Worm (Caenorhabditis elegans) whole organism, young adult: ENCODE data around the gene emb-9.

Experiments used
- B0019.2 ChIP-seq: fragments of 200-800 bp; sonication (Bioruptor generic); conservative IDR thresholded peaks from 2 replicates; pipeline ENCODE4 v1.3.6; 2022; ENCODE audit warnings: missing genetic modification reagents, missing genetic modification characterization, missing compliant biosample characterization
- B0035.1 ChIP-seq: sonication (generic microtip); optimal IDR thresholded peaks from 2 replicates; lab custom pipeline; 2016; ENCODE audit warnings: missing genetic modification characterization, mild to moderate bottlenecking, missing compliant biosample characterization, missing genotype, missing genetic modification reagents
- B0336.3 ChIP-seq: fragments of 200-800 bp; sonication (Bioruptor generic); IDR thresholded peaks from 2 replicates; pipeline ENCODE4 v1.3.6; 2022; ENCODE audit warnings: missing genetic modification characterization, missing compliant biosample characterization
- C06A6.2 ChIP-seq: fragments of 200-800 bp; sonication (Bioruptor generic); conservative IDR thresholded peaks from 2 replicates; pipeline ENCODE4 v1.3.6; 2022; ENCODE audit warnings: missing genetic modification characterization, missing compliant biosample characterization
- C17E4.6 ChIP-seq: fragments of 200-800 bp; sonication (Bioruptor generic); IDR thresholded peaks from 2 replicates; pipeline ENCODE4 v1.3.6; 2022; ENCODE audit warnings: missing genetic modification reagents, missing genetic modification characterization, missing compliant biosample characterization
- D2030.7 ChIP-seq: fragments of 200-800 bp; sonication (Bioruptor generic); IDR thresholded peaks from 2 replicates; pipeline ENCODE4 v1.3.6; 2022; ENCODE audit warnings: missing genetic modification reagents, missing genetic modification characterization, missing compliant biosample characterization
- F22D6.2 ChIP-seq: sonication (generic microtip); optimal IDR thresholded peaks from 2 replicates; lab custom pipeline; 2016; ENCODE audit warnings: mild to moderate bottlenecking, missing genetic modification characterization, missing compliant biosample characterization
- F33H1.4 ChIP-seq: fragments of 200-800 bp; sonication (Bioruptor generic); IDR thresholded peaks from 2 replicates; pipeline ENCODE4 v1.3.6; 2022; ENCODE audit warnings: missing genetic modification reagents, missing genetic modification characterization, missing compliant biosample characterization
- F37B4.10 ChIP-seq: fragments of 200-800 bp; sonication (Bioruptor generic); IDR thresholded peaks from 2 replicates; pipeline ENCODE4 v1.3.6; 2022; ENCODE audit warnings: missing genetic modification characterization, missing compliant biosample characterization
- F39B2.1 ChIP-seq: fragments of 200-800 bp; sonication (Bioruptor generic); IDR thresholded peaks from 2 replicates; pipeline ENCODE4 v1.3.6; 2022; ENCODE audit warnings: missing genetic modification reagents, missing genetic modification characterization, missing compliant biosample characterization
- K11D2.4 ChIP-seq: fragments of 200-800 bp; sonication (Bioruptor generic); IDR thresholded peaks from 2 replicates; pipeline ENCODE4 v1.3.6; 2022; ENCODE audit warnings: missing genetic modification reagents, missing genetic modification characterization, missing compliant biosample characterization
- Y53G8AR.9 ChIP-seq: fragments of 200-800 bp; sonication (Bioruptor generic); conservative IDR thresholded peaks from 2 replicates; pipeline ENCODE4 v1.3.6; 2022; ENCODE audit warnings: missing genetic modification reagents, missing genetic modification characterization, missing compliant biosample characterization
- Y56A3A.18 ChIP-seq: fragments of 200-800 bp; sonication (Bioruptor generic); IDR thresholded peaks from 2 replicates; pipeline ENCODE4 v1.3.6; 2022; ENCODE audit warnings: missing genetic modification reagents, missing genetic modification characterization, missing compliant biosample characterization
- aptf-3 ChIP-seq: fragments of 200-800 bp; sonication (Bioruptor generic); IDR thresholded peaks from 2 replicates; pipeline ENCODE4 v1.3.6; 2022; ENCODE audit warnings: missing genetic modification characterization, missing compliant biosample characterization
- attf-6 ChIP-seq: fragments of 200-800 bp; sonication (Bioruptor generic); IDR thresholded peaks from 2 replicates; pipeline ENCODE4 v1.3.6; 2022; ENCODE audit warnings: missing genetic modification reagents, missing genetic modification characterization, missing compliant biosample characterization
- cebp-2 ChIP-seq: fragments of 200-800 bp; sonication (Bioruptor generic); IDR thresholded peaks from 2 replicates; pipeline ENCODE4 v1.3.6; 2022; ENCODE audit warnings: missing genetic modification characterization, missing compliant biosample characterization
- ceh-27 ChIP-seq: fragments of 200-800 bp; sonication (Bioruptor generic); optimal IDR thresholded peaks from 2 replicates; lab custom pipeline; 2018; ENCODE audit warnings: mild to moderate bottlenecking, missing genetic modification characterization, moderate library complexity, missing compliant biosample characterization
- ceh-58 ChIP-seq: fragments of 200-800 bp; sonication (Bioruptor generic); IDR thresholded peaks from 2 replicates; pipeline ENCODE4 v1.3.6; 2022; ENCODE audit warnings: missing genetic modification characterization, missing compliant biosample characterization
- chd-7 ChIP-seq: sonication (generic microtip); optimal IDR thresholded peaks from 2 replicates; lab custom pipeline; 2016; ENCODE audit warnings: mild to moderate bottlenecking, missing genetic modification characterization, moderate library complexity, missing compliant biosample characterization
- dox-1 ChIP-seq: fragments of 200-800 bp; sonication (Bioruptor generic); IDR thresholded peaks from 2 replicates; pipeline ENCODE4 v1.3.6; 2022; ENCODE audit warnings: missing genetic modification reagents, missing genetic modification characterization, missing compliant biosample characterization
- ekl-4 ChIP-seq: fragments of 200-800 bp; sonication (Bioruptor generic); IDR thresholded peaks from 2 replicates; pipeline ENCODE4 v1.3.6; 2022; ENCODE audit warnings: missing genetic modification reagents, missing genetic modification characterization, missing compliant biosample characterization
- hlh-12 ChIP-seq: sonication (generic microtip); optimal IDR thresholded peaks from 2 replicates; lab custom pipeline; 2016; ENCODE audit warnings: missing genetic modification characterization, missing compliant biosample characterization
- hmg-20 ChIP-seq: fragments of 200-800 bp; sonication (Bioruptor generic); IDR thresholded peaks from 2 replicates; pipeline ENCODE4 v1.3.6; 2022; ENCODE audit warnings: missing genetic modification reagents, missing genetic modification characterization, missing compliant biosample characterization
- hrde-1 ChIP-seq: sonication (generic microtip); optimal IDR thresholded peaks from 2 replicates; lab custom pipeline; 2016; ENCODE audit warnings: missing genetic modification characterization, mild to moderate bottlenecking, missing compliant biosample characterization, moderate library complexity, missing genotype, missing genetic modification reagents, borderline replicate concordance
- lin-26 ChIP-seq: fragments of 200-800 bp; sonication (Bioruptor generic); IDR thresholded peaks from 2 replicates; pipeline ENCODE4 v1.3.6; 2022; ENCODE audit warnings: missing genetic modification reagents, missing genetic modification characterization, missing compliant biosample characterization
- lsl-1 ChIP-seq: fragments of 200-800 bp; sonication (Bioruptor generic); optimal IDR thresholded peaks from 2 replicates; lab custom pipeline; 2018; ENCODE audit warnings: mild to moderate bottlenecking, missing genetic modification characterization, moderate library complexity, missing compliant biosample characterization
- lsy-27 ChIP-seq: sonication (generic microtip); optimal IDR thresholded peaks from 2 replicates; lab custom pipeline; 2017; ENCODE audit warnings: missing genetic modification characterization, mild to moderate bottlenecking, missing compliant biosample characterization, antibody characterized with exemption, missing genotype, borderline replicate concordance; ENCODE audit not compliant: insufficient read depth
- madf-10 ChIP-seq: sonication (generic microtip); optimal IDR thresholded peaks from 2 replicates; lab custom pipeline; 2016; ENCODE audit warnings: mild to moderate bottlenecking, missing genetic modification characterization, missing compliant biosample characterization
- madf-3 ChIP-seq: fragments of 200-800 bp; sonication (Bioruptor generic); IDR thresholded peaks from 2 replicates; pipeline ENCODE4 v1.3.6; 2022; ENCODE audit warnings: missing genetic modification reagents, missing genetic modification characterization, missing compliant biosample characterization
- madf-6 ChIP-seq: fragments of 200-800 bp; sonication (Bioruptor generic); IDR thresholded peaks from 2 replicates; pipeline ENCODE4 v1.3.6; 2022; ENCODE audit warnings: missing genetic modification reagents, missing genetic modification characterization, missing compliant biosample characterization
- mes-4 ChIP-seq: sonication (generic microtip); optimal IDR thresholded peaks from 2 replicates; lab custom pipeline; 2016; ENCODE audit warnings: missing genotype, missing genetic modification characterization, missing compliant biosample characterization
- nfyb-1 ChIP-seq: fragments of 200-800 bp; sonication (Bioruptor generic); IDR thresholded peaks from 2 replicates; pipeline ENCODE4 v1.3.6; 2022; ENCODE audit warnings: missing genetic modification reagents, missing genetic modification characterization, missing compliant biosample characterization
- nhr-120 ChIP-seq: fragments of 200-800 bp; sonication (Bioruptor generic); IDR thresholded peaks from 2 replicates; pipeline ENCODE4 v1.3.6; 2022; ENCODE audit warnings: missing genetic modification characterization, missing compliant biosample characterization
- nhr-179 ChIP-seq: sonication (generic microtip); optimal IDR thresholded peaks from 2 replicates; lab custom pipeline; 2016; ENCODE audit warnings: mild to moderate bottlenecking, missing genetic modification characterization, missing compliant biosample characterization
- nhr-27 ChIP-seq: fragments of 200-800 bp; sonication (Bioruptor generic); optimal IDR thresholded peaks from 2 replicates; lab custom pipeline; 2018; ENCODE audit warnings: mild to moderate bottlenecking, missing genetic modification characterization, moderate library complexity, missing compliant biosample characterization
- nhr-90 ChIP-seq: sonication (generic microtip); optimal IDR thresholded peaks from 2 replicates; lab custom pipeline; 2016; ENCODE audit warnings: missing genotype, mild to moderate bottlenecking, missing genetic modification characterization, missing compliant biosample characterization
- rpc-1 ChIP-seq, 2 experiments: fragments of 150-350 bp in 1 of 2; sonication (generic microtip) in 1 of 2; optimal IDR thresholded peaks; 2 replicates each; lab custom pipeline; 2014 to 2018; ENCODE audit warnings: missing biosample characterization in 1 of 2, missing genetic modification characterization in 1 of 2, missing genetic modification reagents in 1 of 2, missing genotype in 1 of 2
- snpc-3.4 ChIP-seq: sonication (generic microtip); optimal IDR thresholded peaks from 2 replicates; lab custom pipeline; 2017; ENCODE audit warnings: missing genetic modification characterization, mild to moderate bottlenecking, missing compliant biosample characterization, antibody characterized with exemption, moderate library complexity, missing genotype, missing genetic modification reagents
- somi-1 ChIP-seq: fragments of 200-800 bp; sonication (Bioruptor generic); optimal IDR thresholded peaks from 2 replicates; lab custom pipeline; 2018; ENCODE audit warnings: mild to moderate bottlenecking, missing genetic modification characterization, missing compliant biosample characterization
- tbx-9 ChIP-seq: sonication (generic microtip); optimal IDR thresholded peaks from 2 replicates; lab custom pipeline; 2016; ENCODE audit warnings: borderline replicate concordance, missing genetic modification characterization, inconsistent platforms, missing compliant biosample characterization
- tlf-1 ChIP-seq: fragments of 200-800 bp; sonication (Bioruptor generic); optimal IDR thresholded peaks from 2 replicates; lab custom pipeline; 2018; ENCODE audit warnings: mild to moderate bottlenecking, missing genetic modification characterization, missing compliant biosample characterization
- xnd-1 ChIP-seq: sonication (generic microtip); optimal IDR thresholded peaks from 2 replicates; lab custom pipeline; 2016; ENCODE audit warnings: missing genotype, missing genetic modification reagents, missing genetic modification characterization, missing compliant biosample characterization
- ztf-18 ChIP-seq: sonication (generic microtip); optimal IDR thresholded peaks from 2 replicates; lab custom pipeline; 2016; ENCODE audit warnings: missing genotype, mild to moderate bottlenecking, missing genetic modification characterization, missing compliant biosample characterization

emb-9 gene

ce11 chrIII:9376701-9377100 lies 32.5 kb upstream of the emb-9 start:
- no peak for TF ChIP-seq nfyb-1
- TF ChIP-seq nhr-27 (tag; lab: Kevin White, UChicago) = no peak
- TF ChIP-seq madf-3 = no peak
- TF ChIP-seq C17E4.6 (GFP tag; lab: Robert Waterston, UW) = no peak
- no peak for TF ChIP-seq snpc-3.4 (tag; lab: Kevin White, UChicago)
- TF ChIP-seq Y53G8AR.9 (GFP tag; lab: Robert Waterston, UW) = no peak
- TF ChIP-seq F37B4.10 (GFP tag; lab: Robert Waterston, UW) = no peak
- TF ChIP-seq cebp-2 (GFP tag; lab: Robert Waterston, UW) = no peak
- TF ChIP-seq nhr-90 = no peak
- TF ChIP-seq dox-1 (GFP tag; lab: Robert Waterston, UW) = no peak
- TF ChIP-seq xnd-1 (tag; lab: Kevin White, UChicago) = no peak
- no peak for TF ChIP-seq chd-7
- TF ChIP-seq aptf-3 (GFP tag; lab: Robert Waterston, UW) = no peak
- no peak for TF ChIP-seq ztf-18 (tag; lab: Kevin White, UChicago)
- no peak for TF ChIP-seq ceh-58 (GFP tag; lab: Robert Waterston, UW)
- no peak for TF ChIP-seq hrde-1 (tag; lab: Kevin White, UChicago)
- TF ChIP-seq B0336.3 = no peak
- no peak for TF ChIP-seq madf-10 (tag; lab: Kevin White, UChicago)
- TF ChIP-seq lsl-1 (GFP tag; lab: Kevin White, UChicago) = no peak

DNA sequence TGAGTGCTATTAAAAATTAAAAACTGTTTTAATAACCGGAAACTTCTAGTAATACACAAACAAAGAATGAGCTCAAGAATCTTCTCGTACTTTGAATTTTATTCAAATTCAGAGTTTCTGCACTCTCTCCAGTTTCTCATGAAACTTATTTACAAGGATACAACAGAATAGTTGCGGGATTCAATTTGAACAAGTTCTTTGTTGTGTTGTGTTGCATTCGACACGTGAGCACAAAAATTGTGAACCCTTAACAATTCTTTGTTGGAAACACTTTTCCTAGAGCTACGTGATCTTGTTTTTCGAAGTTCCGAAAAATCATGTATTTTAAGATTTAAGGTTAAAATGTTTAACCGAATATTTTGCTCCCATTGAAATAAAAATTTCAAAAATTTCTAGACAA lies 29.5 kb upstream of the emb-9 start:
- no peak for TF ChIP-seq ceh-27

ce11 chrIII:9366971-9367370 lies 22.7 kb upstream of the emb-9 start, which contains the start of gene crn-6:
TSS of gene crn-6 (plus strand) at chrIII:9367271.
- TF ChIP-seq ceh-27 = no peak
- TF ChIP-seq hlh-12 = no peak
- no peak for TF ChIP-seq lsl-1 (GFP tag; lab: Kevin White, UChicago)
- no peak for TF ChIP-seq ceh-58 (GFP tag; lab: Robert Waterston, UW)
- TF ChIP-seq D2030.7 (GFP tag; lab: Robert Waterston, UW) = no peak

- TF ChIP-seq attf-6 (GFP tag; lab: Robert Waterston, UW) = no peak
- no peak for TF ChIP-seq K11D2.4 (GFP tag; lab: Robert Waterston, UW)
- TF ChIP-seq F33H1.4 (GFP tag; lab: Robert Waterston, UW) = no peak
- no peak for TF ChIP-seq Y56A3A.18 (GFP tag; lab: Robert Waterston, UW)
- TF ChIP-seq madf-6 (GFP tag; lab: Robert Waterston, UW) = no peak
- no peak for TF ChIP-seq lsl-1 (GFP tag; lab: Kevin White, UChicago)
- no peak for TF ChIP-seq C06A6.2 (GFP tag; lab: Robert Waterston, UW)
- no peak for TF ChIP-seq hrde-1 (tag; lab: Kevin White, UChicago)
Measured at ce11 chrIII:9366376-9366775, 22.1 kb upstream of the emb-9 start.

- no peak for TF ChIP-seq somi-1 (GFP tag; lab: Kevin White, UChicago)
- TF ChIP-seq tlf-1 (GFP tag; lab: Kevin White, UChicago) = no peak
- TF ChIP-seq lin-26 (GFP tag; lab: Robert Waterston, UW) = no peak
- TF ChIP-seq B0019.2 (GFP tag; lab: Robert Waterston, UW) = no peak
- TF ChIP-seq F39B2.1 (GFP tag; lab: Robert Waterston, UW) = no peak
- TF ChIP-seq B0035.1 (tag; lab: Kevin White, UChicago) = no peak
- no peak for TF ChIP-seq ekl-4
- no peak for TF ChIP-seq nhr-120 (GFP tag; lab: Robert Waterston, UW)
- TF ChIP-seq tbx-9 (tag; lab: Kevin White, UChicago) = no peak
- no peak for TF ChIP-seq C06A6.2 (GFP tag; lab: Robert Waterston, UW)
- no peak for TF ChIP-seq F22D6.2 (tag; lab: Kevin White, UChicago)
- no peak for TF ChIP-seq ceh-58 (GFP tag; lab: Robert Waterston, UW)
- no peak for TF ChIP-seq mes-4 (tag; lab: Kevin White, UChicago)
- no peak for TF ChIP-seq nhr-179
- TF ChIP-seq hmg-20 (GFP tag; lab: Robert Waterston, UW) = no peak
- no peak for TF ChIP-seq lsy-27 (tag; lab: Kevin White, UChicago)
- no peak for TF ChIP-seq rpc-1 (optimal IDR thresholded peaks at IDR 0.05; lab: Kevin White, UChicago)
- TF ChIP-seq rpc-1 (tag; optimal IDR thresholded peaks at IDR 0.05; lab: Kevin White, UChicago) = no peak
Measured at ce11 chrIII:9361228-9361627, 17.0 kb upstream of the emb-9 start, which contains the start of gene flp-25. TSS of gene flp-25 (plus strand) at chrIII:9361528.
